Worm (Caenorhabditis elegans) whole organism, L4 larva: Measurements from ENCODE around the gene fbxb-104.

Experiments
- lin-39 ChIP-seq: fragments of 150-350 bp; optimal IDR thresholded peaks from 2 replicates; lab custom pipeline; 2014; ENCODE audit warnings: missing biosample characterization, missing genetic modification reagents, missing genetic modification characterization
- nhr-25 ChIP-seq: sonication (generic microtip); optimal IDR thresholded peaks from 2 replicates; lab custom pipeline; 2017; ENCODE audit warnings: missing genetic modification characterization, mild to moderate bottlenecking, missing compliant biosample characterization, antibody characterized with exemption, moderate library complexity, borderline replicate concordance; ENCODE audit not compliant: insufficient read depth
- nhr-6 ChIP-seq: fragments of 150-350 bp; optimal IDR thresholded peaks from 2 replicates; lab custom pipeline; 2014; ENCODE audit warnings: missing biosample characterization, missing genetic modification characterization
- skn-1 ChIP-seq: fragments of 150-350 bp; optimal IDR thresholded peaks from 2 replicates; lab custom pipeline; 2014; ENCODE audit warnings: missing biosample characterization, missing genetic modification characterization
- zag-1 ChIP-seq: fragments of 150-350 bp; optimal IDR thresholded peaks from 2 replicates; lab custom pipeline; 2014; ENCODE audit warnings: missing biosample characterization, missing genetic modification characterization

- TF ChIP-seq lin-39 (tag; lab: Kevin White, UChicago) (no peak), nhr-25 (tag; lab: Kevin White, UChicago) (no peak), zag-1 (no peak), skn-1 (tag; lab: Kevin White, UChicago) (no peak), nhr-6 (tag; lab: Kevin White, UChicago) (no peak)
These were observed 36.5 kb downstream of the fbxb-104 start, which contains the start of gene C16C8.17 for ce11 chrII:3440641-3440926.
